Fruit fly (Drosophila melanogaster) whole organism: ENCODE data around the gene TwdlW.

Experiments
- CG8478 ChIP-seq: fragments of >200 bp; optimal IDR thresholded peaks from 2 replicates; lab custom pipeline; 2018; ENCODE audit warnings: inconsistent platforms
- Dll ChIP-seq: fragments of >200 bp; optimal IDR thresholded peaks from 2 replicates; lab custom pipeline; 2017
- EcR ChIP-seq, 2 experiments: fragments of >200 bp; optimal IDR thresholded peaks; 2 replicates each; lab custom pipeline; 2017; ENCODE audit warnings: missing biosample characterization in 2 of 2, missing genetic modification characterization in 2 of 2, missing genetic modification reagents in 2 of 2
- pan ChIP-seq: fragments of >200 bp; optimal IDR thresholded peaks from 2 replicates; lab custom pipeline; 2017
- psq ChIP-seq: fragments of >200 bp; optimal IDR thresholded peaks from 2 replicates; lab custom pipeline; 2017
- usp ChIP-seq: fragments of >200 bp; optimal IDR thresholded peaks from 2 replicates; lab custom pipeline; 2017; ENCODE audit warnings: missing biosample characterization, missing genetic modification characterization, mixed read lengths

TwdlW gene

dm6 chr3R:17110880-17111726 is 31.1 kb downstream of the TwdlW start:
- no peak for TF ChIP-seq pan (lab: Kevin White, UChicago)
- no peak for TF ChIP-seq EcR (GFP tag; optimal IDR thresholded peaks at IDR 0.05; lab: Kevin White, UChicago)
- no peak for TF ChIP-seq psq (lab: Kevin White, UChicago)
- peak; percentile 12 for TF ChIP-seq Dll
- TF ChIP-seq CG8478 (lab: Kevin White, UChicago), result no peak
- no peak for TF ChIP-seq usp (GFP tag; lab: Kevin White, UChicago)

dm6 chr3R:17108881-17109280 is 33.3 kb downstream of the TwdlW start:
- no peak for TF ChIP-seq EcR (GFP tag; optimal IDR thresholded peaks at IDR 0.05; lab: Kevin White, UChicago)
